Fruit fly (Drosophila melanogaster): ENCODE data around the gene CG16853.

DNA sequence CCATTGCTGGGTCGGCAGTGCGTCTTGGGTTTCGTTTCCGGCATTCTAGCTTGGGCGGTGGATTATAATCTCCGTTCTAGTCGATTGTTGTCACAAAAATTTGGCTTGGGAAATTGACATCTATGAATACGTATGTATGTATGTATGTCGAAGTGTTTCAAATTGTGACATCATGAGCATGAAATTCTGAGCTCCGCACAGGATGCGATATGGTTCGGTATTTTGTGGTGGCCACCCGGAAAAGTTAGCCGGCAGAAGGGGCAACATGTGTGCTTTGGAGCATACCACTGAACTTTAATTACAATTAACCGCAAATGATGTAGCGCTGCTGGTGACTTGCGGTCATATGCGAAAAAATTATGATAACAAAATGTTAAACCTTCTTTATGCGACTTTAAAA, 6.4 kb upstream of the CG16853 start, which contains the start of gene CG15638:
- TF ChIP-seq Smox (GFP tag; optimal IDR thresholded peaks at IDR 0.05) (no peak), vri (GFP tag; optimal IDR thresholded peaks at IDR 0.05) (no peak), fd85E (GFP tag; optimal IDR thresholded peaks at IDR 0.05) (no peak), CG6163 (GFP tag; IDR thresholded peaks at IDR 0.05) (no peak), Ets96B (tag; optimal IDR thresholded peaks at IDR 0.05) (no peak), Eip93F (GFP tag; optimal IDR thresholded peaks at IDR 0.05) (no peak), fkh (GFP tag; optimal IDR thresholded peaks at IDR 0.05) (no peak), Lpt (GFP tag; optimal IDR thresholded peaks at IDR 0.05) (no peak), CG6792 (GFP tag; optimal IDR thresholded peaks at IDR 0.05) (no peak), CG9139 (GFP tag; optimal IDR thresholded peaks at IDR 0.05) (no peak), Ets21C (GFP tag; optimal IDR thresholded peaks at IDR 0.05) (no peak), Hr38 (GFP tag; optimal IDR thresholded peaks at IDR 0.05) (no peak), Met (GFP tag; optimal IDR thresholded peaks at IDR 0.05) (no peak), CG11902 (GFP tag; optimal IDR thresholded peaks at IDR 0.05) (no peak)
